Worm (Caenorhabditis elegans) whole organism, young adult: Measurements from ENCODE around the gene ced-9.

Source experiments
- B0336.3 ChIP-seq: fragments of 200-800 bp; sonication (Bioruptor generic); IDR thresholded peaks from 2 replicates; pipeline ENCODE4 v1.3.6; 2022; ENCODE audit warnings: missing genetic modification characterization, missing compliant biosample characterization
- C06A6.2 ChIP-seq: fragments of 200-800 bp; sonication (Bioruptor generic); conservative IDR thresholded peaks from 2 replicates; pipeline ENCODE4 v1.3.6; 2022; ENCODE audit warnings: missing genetic modification characterization, missing compliant biosample characterization
- F23B12.7 ChIP-seq: sonication (generic microtip); optimal IDR thresholded peaks from 2 replicates; lab custom pipeline; 2017; ENCODE audit warnings: missing genetic modification characterization, mild to moderate bottlenecking, missing compliant biosample characterization, antibody characterized with exemption, moderate library complexity; ENCODE audit not compliant: insufficient read depth
- F55B11.4 ChIP-seq: sonication (generic microtip); optimal IDR thresholded peaks from 2 replicates; lab custom pipeline; 2016; ENCODE audit warnings: missing compliant biosample characterization, missing genetic modification characterization, borderline replicate concordance; ENCODE audit not compliant: insufficient read depth
- F57A8.1 ChIP-seq: fragments of 200-800 bp; sonication (Bioruptor generic); optimal IDR thresholded peaks from 2 replicates; lab custom pipeline; 2018; ENCODE audit warnings: mild to moderate bottlenecking, missing genetic modification characterization, moderate library complexity, missing compliant biosample characterization
- Y56A3A.18 ChIP-seq: fragments of 200-800 bp; sonication (Bioruptor generic); IDR thresholded peaks from 2 replicates; pipeline ENCODE4 v1.3.6; 2022; ENCODE audit warnings: missing genetic modification reagents, missing genetic modification characterization, missing compliant biosample characterization
- Y67H2A.10 ChIP-seq: fragments of 200-800 bp; sonication (Bioruptor generic); conservative IDR thresholded peaks from 2 replicates; pipeline ENCODE4 v1.3.6; 2022; ENCODE audit warnings: missing genetic modification reagents, missing genetic modification characterization, missing compliant biosample characterization
- ZK185.1 ChIP-seq: sonication (generic microtip); optimal IDR thresholded peaks from 2 replicates; lab custom pipeline; 2016; ENCODE audit warnings: mild to moderate bottlenecking, missing genetic modification characterization, missing compliant biosample characterization; ENCODE audit not compliant: poor library complexity, severe bottlenecking
- aptf-3 ChIP-seq: fragments of 200-800 bp; sonication (Bioruptor generic); IDR thresholded peaks from 2 replicates; pipeline ENCODE4 v1.3.6; 2022; ENCODE audit warnings: missing genetic modification characterization, missing compliant biosample characterization
- atf-7 ChIP-seq: sonication (generic microtip); optimal IDR thresholded peaks from 2 replicates; lab custom pipeline; 2017; ENCODE audit warnings: mild to moderate bottlenecking, missing genetic modification characterization, missing compliant biosample characterization
- attf-3 ChIP-seq: fragments of 200-800 bp; sonication (Bioruptor generic); conservative IDR thresholded peaks from 2 replicates; pipeline ENCODE4 v1.3.6; 2022; ENCODE audit warnings: missing genetic modification reagents, missing genetic modification characterization, missing compliant biosample characterization
- attf-5 ChIP-seq: fragments of 200-800 bp; sonication (Bioruptor generic); optimal IDR thresholded peaks from 2 replicates; lab custom pipeline; 2018; ENCODE audit warnings: mild to moderate bottlenecking, missing genetic modification characterization, missing compliant biosample characterization
- ccch-3 ChIP-seq: fragments of 200-800 bp; sonication (Bioruptor generic); optimal IDR thresholded peaks from 2 replicates; lab custom pipeline; 2018; ENCODE audit warnings: mild to moderate bottlenecking, missing genetic modification characterization, missing compliant biosample characterization
- ceh-27 ChIP-seq: fragments of 200-800 bp; sonication (Bioruptor generic); optimal IDR thresholded peaks from 2 replicates; lab custom pipeline; 2018; ENCODE audit warnings: mild to moderate bottlenecking, missing genetic modification characterization, moderate library complexity, missing compliant biosample characterization
- ceh-40 ChIP-seq: fragments of 200-800 bp; sonication (Bioruptor generic); IDR thresholded peaks from 2 replicates; pipeline ENCODE4 v1.3.6; 2022; ENCODE audit warnings: missing genetic modification characterization, missing compliant biosample characterization
- ceh-58 ChIP-seq: fragments of 200-800 bp; sonication (Bioruptor generic); IDR thresholded peaks from 2 replicates; pipeline ENCODE4 v1.3.6; 2022; ENCODE audit warnings: missing genetic modification characterization, missing compliant biosample characterization
- ceh-79 ChIP-seq: sonication (generic microtip); optimal IDR thresholded peaks from 2 replicates; lab custom pipeline; 2017; ENCODE audit warnings: mild to moderate bottlenecking, missing genetic modification characterization, missing compliant biosample characterization
- ceh-91 ChIP-seq: fragments of 200-800 bp; sonication (Bioruptor generic); IDR thresholded peaks from 2 replicates; pipeline ENCODE4 v1.3.6; 2022; ENCODE audit warnings: missing genetic modification reagents, missing genetic modification characterization, missing compliant biosample characterization
- die-1 ChIP-seq: sonication (generic microtip); optimal IDR thresholded peaks from 2 replicates; lab custom pipeline; 2016; ENCODE audit warnings: missing genotype, mild to moderate bottlenecking, missing genetic modification characterization, missing compliant biosample characterization
- dox-1 ChIP-seq: fragments of 200-800 bp; sonication (Bioruptor generic); IDR thresholded peaks from 2 replicates; pipeline ENCODE4 v1.3.6; 2022; ENCODE audit warnings: missing genetic modification reagents, missing genetic modification characterization, missing compliant biosample characterization
- dpl-1 ChIP-seq: fragments of 150-350 bp; optimal IDR thresholded peaks from 2 replicates; lab custom pipeline; 2014; ENCODE audit warnings: missing biosample characterization, missing genetic modification reagents, missing genetic modification characterization
- efl-1 ChIP-seq: fragments of 150-350 bp; optimal IDR thresholded peaks from 2 replicates; lab custom pipeline; 2014; ENCODE audit warnings: missing biosample characterization, missing genetic modification reagents, missing genetic modification characterization
- egl-18 ChIP-seq: fragments of 200-800 bp; sonication (Bioruptor generic); IDR thresholded peaks from 2 replicates; pipeline ENCODE4 v1.3.6; 2022; ENCODE audit warnings: missing genetic modification reagents, missing genetic modification characterization, missing compliant biosample characterization
- egrh-3 ChIP-seq: fragments of 200-800 bp; sonication (Bioruptor generic); IDR thresholded peaks from 2 replicates; pipeline ENCODE4 v1.3.6; 2022; ENCODE audit warnings: missing genetic modification reagents, missing genetic modification characterization, missing compliant biosample characterization
- ekl-4 ChIP-seq: fragments of 200-800 bp; sonication (Bioruptor generic); IDR thresholded peaks from 2 replicates; pipeline ENCODE4 v1.3.6; 2022; ENCODE audit warnings: missing genetic modification reagents, missing genetic modification characterization, missing compliant biosample characterization
- ets-4 ChIP-seq: fragments of 200-800 bp; sonication (Bioruptor generic); optimal IDR thresholded peaks from 2 replicates; lab custom pipeline; 2018; ENCODE audit warnings: mild to moderate bottlenecking, missing genetic modification characterization, missing compliant biosample characterization
- hlh-12 ChIP-seq: sonication (generic microtip); optimal IDR thresholded peaks from 2 replicates; lab custom pipeline; 2016; ENCODE audit warnings: missing genetic modification characterization, missing compliant biosample characterization
- hmg-1.2 ChIP-seq: fragments of 200-800 bp; sonication (Bioruptor generic); IDR thresholded peaks from 2 replicates; pipeline ENCODE4 v1.3.6; 2022; ENCODE audit warnings: missing genetic modification reagents, missing genetic modification characterization, missing compliant biosample characterization
- hmg-20 ChIP-seq: fragments of 200-800 bp; sonication (Bioruptor generic); IDR thresholded peaks from 2 replicates; pipeline ENCODE4 v1.3.6; 2022; ENCODE audit warnings: missing genetic modification reagents, missing genetic modification characterization, missing compliant biosample characterization
- lin-54 ChIP-seq: fragments of 200-800 bp; sonication (Bioruptor generic); optimal IDR thresholded peaks from 2 replicates; lab custom pipeline; 2018; ENCODE audit warnings: mild to moderate bottlenecking, missing genetic modification characterization, missing compliant biosample characterization
- lsl-1 ChIP-seq: fragments of 200-800 bp; sonication (Bioruptor generic); optimal IDR thresholded peaks from 2 replicates; lab custom pipeline; 2018; ENCODE audit warnings: mild to moderate bottlenecking, missing genetic modification characterization, moderate library complexity, missing compliant biosample characterization
- madf-8 ChIP-seq: fragments of 200-800 bp; sonication (Bioruptor generic); conservative IDR thresholded peaks from 2 replicates; pipeline ENCODE4 v1.3.6; 2022; ENCODE audit warnings: missing genetic modification reagents, missing genetic modification characterization, missing compliant biosample characterization
- mcd-1 ChIP-seq: fragments of 200-800 bp; sonication (Bioruptor generic); IDR thresholded peaks from 2 replicates; pipeline ENCODE4 v1.3.6; 2022; ENCODE audit warnings: missing genetic modification reagents, missing genetic modification characterization, missing compliant biosample characterization
- mel-28 ChIP-seq: sonication (generic microtip); optimal IDR thresholded peaks from 2 replicates; lab custom pipeline; 2016; ENCODE audit warnings: borderline replicate concordance, mild to moderate bottlenecking, missing genetic modification characterization, missing compliant biosample characterization
- nfya-2 ChIP-seq: fragments of 200-800 bp; sonication (Bioruptor generic); IDR thresholded peaks from 2 replicates; pipeline ENCODE4 v1.3.6; 2022; ENCODE audit warnings: missing genetic modification reagents, missing genetic modification characterization, missing compliant biosample characterization
- nhr-120 ChIP-seq: fragments of 200-800 bp; sonication (Bioruptor generic); IDR thresholded peaks from 2 replicates; pipeline ENCODE4 v1.3.6; 2022; ENCODE audit warnings: missing genetic modification characterization, missing compliant biosample characterization
- nhr-27 ChIP-seq: fragments of 200-800 bp; sonication (Bioruptor generic); optimal IDR thresholded peaks from 2 replicates; lab custom pipeline; 2018; ENCODE audit warnings: mild to moderate bottlenecking, missing genetic modification characterization, moderate library complexity, missing compliant biosample characterization
- nhr-90 ChIP-seq: sonication (generic microtip); optimal IDR thresholded peaks from 2 replicates; lab custom pipeline; 2016; ENCODE audit warnings: missing genotype, mild to moderate bottlenecking, missing genetic modification characterization, missing compliant biosample characterization
- pbrm-1 ChIP-seq: fragments of 200-800 bp; sonication (Bioruptor generic); IDR thresholded peaks from 2 replicates; pipeline ENCODE4 v1.3.6; 2022; ENCODE audit warnings: missing genetic modification reagents, missing genetic modification characterization, missing compliant biosample characterization
- pha-4 ChIP-seq: fragments of 150-350 bp; sonication (generic microtip); optimal IDR thresholded peaks from 2 replicates; lab custom pipeline; 2014; ENCODE audit warnings: missing biosample characterization, missing genetic modification reagents, missing genetic modification characterization
- repo-1 ChIP-seq: sonication (generic microtip); optimal IDR thresholded peaks from 2 replicates; lab custom pipeline; 2017; ENCODE audit warnings: mild to moderate bottlenecking, missing genetic modification characterization, missing compliant biosample characterization
- sea-2 ChIP-seq: fragments of 200-800 bp; sonication (Bioruptor generic); IDR thresholded peaks from 2 replicates; pipeline ENCODE4 v1.3.6; 2022; ENCODE audit warnings: missing genetic modification characterization, missing compliant biosample characterization
- sptf-2 ChIP-seq: fragments of 200-800 bp; sonication (Bioruptor generic); optimal IDR thresholded peaks from 2 replicates; lab custom pipeline; 2018; ENCODE audit warnings: mild to moderate bottlenecking, missing genetic modification characterization, missing compliant biosample characterization
- tbp1 ChIP-seq: fragments of 200-800 bp; sonication (Bioruptor generic); optimal IDR thresholded peaks from 2 replicates; lab custom pipeline; 2018; ENCODE audit warnings: mild to moderate bottlenecking, missing genetic modification characterization, missing compliant biosample characterization
- tlf-1 ChIP-seq: fragments of 200-800 bp; sonication (Bioruptor generic); optimal IDR thresholded peaks from 2 replicates; lab custom pipeline; 2018; ENCODE audit warnings: mild to moderate bottlenecking, missing genetic modification characterization, missing compliant biosample characterization
- unc-130 ChIP-seq: sonication (generic microtip); optimal IDR thresholded peaks from 2 replicates; lab custom pipeline; 2016; ENCODE audit warnings: missing genetic modification reagents, missing genetic modification characterization, missing compliant biosample characterization
- zfh-2 ChIP-seq: fragments of 200-800 bp; sonication (Bioruptor generic); conservative IDR thresholded peaks from 2 replicates; pipeline ENCODE4 v1.3.6; 2022; ENCODE audit warnings: missing genetic modification reagents, missing genetic modification characterization, missing compliant biosample characterization
- zim-3 ChIP-seq: sonication (generic microtip); optimal IDR thresholded peaks from 2 replicates; lab custom pipeline; 2017; ENCODE audit warnings: mild to moderate bottlenecking, missing genetic modification characterization, moderate library complexity, missing compliant biosample characterization
- ztf-22 ChIP-seq: fragments of 200-800 bp; sonication (Bioruptor generic); optimal IDR thresholded peaks from 2 replicates; lab custom pipeline; 2018; ENCODE audit warnings: mild to moderate bottlenecking, missing genetic modification characterization, moderate library complexity, missing compliant biosample characterization

The ced-9 gene

DNA sequence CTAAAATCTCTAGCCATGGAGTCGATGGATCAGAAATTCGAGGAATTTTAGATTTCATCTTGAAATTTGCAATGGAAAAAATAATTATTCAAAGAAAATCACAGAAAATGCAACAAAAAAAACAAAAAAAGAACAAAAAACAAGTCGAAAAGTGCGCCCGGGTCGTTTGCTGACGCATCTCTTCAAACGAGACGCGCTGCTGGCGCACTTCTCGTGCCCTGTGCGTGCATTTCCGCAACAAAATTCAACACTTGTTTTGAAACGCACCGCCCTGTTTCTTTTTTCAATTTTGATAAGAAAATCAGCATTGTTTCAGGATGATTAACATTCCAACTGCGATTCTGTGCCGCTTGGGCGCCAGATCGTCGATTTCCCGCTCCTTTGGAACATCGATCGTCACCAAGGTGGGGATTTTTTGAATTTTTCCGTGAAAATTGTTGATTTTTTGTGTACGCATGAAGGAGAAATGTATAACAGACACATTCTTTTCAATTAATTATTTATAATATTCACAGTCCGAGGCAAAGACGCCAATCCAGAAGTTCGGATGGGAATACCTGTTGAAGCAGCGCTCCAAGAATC is 920 bp upstream of the ced-9 start, which contains the start of the genes jmjd-4 and mev-1 (continued):
- TF ChIP-seq atf-7 (tag; lab: Kevin White, UChicago) (peak; percentile 61), nhr-120 (GFP tag; lab: Robert Waterston, UW) (no peak), mcd-1 (peak; percentile 94), B0336.3 (GFP tag; lab: Robert Waterston, UW) (peak; percentile 94), unc-130 (GFP tag; lab: Kevin White, UChicago) (no peak), attf-3 (no peak), ccch-3 (GFP tag; lab: Kevin White, UChicago) (no peak), ceh-40 (no peak), dpl-1 (GFP tag; lab: Kevin White, UChicago) (peak; percentile 71), pbrm-1 (peak; percentile 86), egl-18 (GFP tag; lab: Robert Waterston, UW) (no peak), zfh-2 (GFP tag; lab: Robert Waterston, UW) (peak; percentile 84), F55B11.4 (no peak), dox-1 (GFP tag; lab: Robert Waterston, UW) (peak; percentile 94), ceh-58 (GFP tag; lab: Robert Waterston, UW) (no peak), ZK185.1 (tag; lab: Kevin White, UChicago) (peak; percentile 51), nfya-2 (GFP tag; lab: Robert Waterston, UW) (no peak), C06A6.2 (GFP tag; lab: Robert Waterston, UW) (peak; percentile 70), hmg-1.2 (GFP tag; lab: Robert Waterston, UW) (peak; percentile 67), hlh-12 (tag; lab: Kevin White, UChicago) (no peak), ets-4 (GFP tag; lab: Kevin White, UChicago) (peak; percentile 70), F23B12.7 (tag; lab: Kevin White, UChicago) (peak; percentile 58), madf-8 (peak; percentile 77), sea-2 (no peak), pha-4 (tag; lab: Kevin White, UChicago) (peak; percentile 66), lsl-1 (peak; percentile 81), Y67H2A.10 (no peak), ekl-4 (peak; percentile 80), aptf-3 (no peak), repo-1 (peak; percentile 77), ceh-91 (peak; percentile 53), tbp1 (GFP tag; lab: Kevin White, UChicago) (peak; percentile 66), mel-28 (tag; lab: Kevin White, UChicago) (no peak), egrh-3 (no peak), zim-3 (no peak), tlf-1 (GFP tag; lab: Kevin White, UChicago) (peak; percentile 82), ceh-79 (tag; lab: Kevin White, UChicago) (peak; percentile 52), hmg-20 (peak; percentile 39; the same call in 1 of the 2 replicates), ztf-22 (GFP tag; lab: Kevin White, UChicago) (peak; percentile 58), F57A8.1 (GFP tag; lab: Kevin White, UChicago) (no peak), ceh-27 (GFP tag; lab: Kevin White, UChicago) (peak; percentile 61), efl-1 (GFP tag; lab: Kevin White, UChicago) (peak; percentile 51), Y56A3A.18 (GFP tag; lab: Robert Waterston, UW) (peak; percentile 58; the same call in 1 of the 2 replicates), die-1 (tag; lab: Kevin White, UChicago) (no peak), attf-5 (GFP tag; lab: Kevin White, UChicago) (peak; percentile 92), nhr-27 (no peak), lin-54 (GFP tag; lab: Kevin White, UChicago) (peak; percentile 92), sptf-2 (GFP tag; lab: Kevin White, UChicago) (no peak), nhr-90 (tag; lab: Kevin White, UChicago) (no peak)
